Worm (Caenorhabditis elegans): Measurements from ENCODE around the gene K07C11.8.

DNA sequence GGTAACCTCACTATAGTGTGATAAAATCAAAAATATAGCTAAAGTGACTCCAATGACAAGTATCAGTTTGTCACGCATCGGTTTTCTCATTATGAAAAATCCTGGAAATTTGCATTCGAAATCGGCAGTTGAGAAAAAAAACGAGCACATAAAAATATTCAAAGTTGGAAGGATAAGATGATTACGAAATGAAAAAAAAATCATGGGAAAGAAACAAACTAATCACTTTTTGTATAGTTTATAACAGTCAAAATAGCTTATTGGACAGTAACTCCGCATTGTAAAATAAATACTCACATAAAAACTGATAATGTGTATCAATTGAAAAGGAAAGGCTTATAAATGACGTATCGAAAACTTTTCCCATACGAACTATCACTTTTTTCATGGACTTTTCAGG lies 25.1 kb upstream of the K07C11.8 start, which contains the start of gene C16D9.4:
- TF ChIP-seq tbx-11 (GFP tag; IDR thresholded peaks at IDR 0.05) (no peak), tbx-37 (GFP tag; conservative IDR thresholded peaks at IDR 0.05) (no peak), aly-1 (tag; optimal IDR thresholded peaks at IDR 0.05) (no peak), ceh-36 (tag; optimal IDR thresholded peaks at IDR 0.05) (no peak), ama-1 (optimal IDR thresholded peaks at IDR 0.05) (no peak), flt-1 (GFP tag; IDR thresholded peaks at IDR 0.05) (no peak), pes-1 (GFP tag; IDR thresholded peaks at IDR 0.05) (no peak), hnd-1 (tag; optimal IDR thresholded peaks at IDR 0.05) (no peak), hmg-4 (GFP tag; optimal IDR thresholded peaks at IDR 0.05) (no peak), tra-4 (tag; optimal IDR thresholded peaks at IDR 0.05) (no peak), ceh-13 (GFP tag; optimal IDR thresholded peaks at IDR 0.05) (no peak), F13C5.2 (tag; optimal IDR thresholded peaks at IDR 0.05) (no peak)

Data from whole organism, early embryonic.